Worm (Caenorhabditis elegans): ENCODE measurements around the gene C50B6.3.

- TF ChIP-seq ceh-40 (GFP tag; IDR thresholded peaks at IDR 0.05) (no peak), B0019.2 (GFP tag; conservative IDR thresholded peaks at IDR 0.05) (no peak), madf-6 (GFP tag; IDR thresholded peaks at IDR 0.05) (no peak), lin-40 (tag; optimal IDR thresholded peaks at IDR 0.05) (no peak), aptf-2 (GFP tag; conservative IDR thresholded peaks at IDR 0.05) (no peak), lin-54 (GFP tag; optimal IDR thresholded peaks at IDR 0.05) (no peak)
Observed at ce11 chrV:13317911-13318502, 4.6 kb downstream of the C50B6.3 start, which contains the start of the genes col-161 and srh-18.
